Worm (Caenorhabditis elegans) whole organism, L4/young adult: ENCODE measurements around the gene pmp-2.

Experiments used
- W03F9.2 ChIP-seq: fragments of 150-350 bp; optimal IDR thresholded peaks from 2 replicates; lab custom pipeline; 2014; ENCODE audit warnings: missing biosample characterization, missing genetic modification characterization
- dao-5 ChIP-seq: sonication (generic microtip); optimal IDR thresholded peaks from 2 replicates; lab custom pipeline; 2016; ENCODE audit warnings: missing genotype, missing genetic modification characterization, moderate library complexity, missing compliant biosample characterization
- him-1 ChIP-seq: sonication (generic microtip); optimal IDR thresholded peaks from 2 replicates; lab custom pipeline; 2016; ENCODE audit warnings: missing genotype, missing genetic modification reagents, missing genetic modification characterization, missing compliant biosample characterization

ce11 chrII:6884568-6884967, 3.0 kb downstream of the pmp-2 start:
- TF ChIP-seq him-1 (tag; lab: Kevin White, UChicago) = no peak
- TF ChIP-seq dao-5 (tag; lab: Kevin White, UChicago) = no peak
- no peak for TF ChIP-seq W03F9.2
